Worm (Caenorhabditis elegans) whole organism, L3 larva: Measurements from ENCODE around the gene clc-7.

Source experiments
- R02D3.7 ChIP-seq: fragments of 150-350 bp; optimal IDR thresholded peaks from 2 replicates; lab custom pipeline; 2014; ENCODE audit warnings: missing biosample characterization, missing genetic modification characterization
- ZK546.5 ChIP-seq: sonication (generic microtip); optimal IDR thresholded peaks from 2 replicates; lab custom pipeline; 2017; ENCODE audit warnings: missing biosample characterization, missing genetic modification characterization
- aly-2 ChIP-seq: fragments of 150-350 bp; optimal IDR thresholded peaks from 2 replicates; lab custom pipeline; 2014; ENCODE audit warnings: missing biosample characterization, missing genetic modification characterization
- ama-1 ChIP-seq: fragments of 150-350 bp; optimal IDR thresholded peaks from 2 replicates; lab custom pipeline; 2018
- ceh-16 ChIP-seq: sonication (generic microtip); optimal IDR thresholded peaks from 2 replicates; lab custom pipeline; 2017; ENCODE audit warnings: missing biosample characterization, missing genetic modification characterization
- ceh-28 ChIP-seq: fragments of 150-350 bp; optimal IDR thresholded peaks from 2 replicates; lab custom pipeline; 2014; ENCODE audit warnings: missing biosample characterization, missing genetic modification reagents, missing genetic modification characterization
- ceh-9 ChIP-seq: sonication (generic microtip); optimal IDR thresholded peaks from 2 replicates; lab custom pipeline; 2018; ENCODE audit warnings: missing biosample characterization, missing genetic modification characterization
- egl-27 ChIP-seq: sonication (generic microtip); optimal IDR thresholded peaks from 4 replicates; lab custom pipeline; 2017; ENCODE audit warnings: missing biosample characterization, missing genetic modification reagents, missing genetic modification characterization
- egl-5 ChIP-seq: fragments of 150-350 bp; optimal IDR thresholded peaks from 2 replicates; lab custom pipeline; 2017; ENCODE audit warnings: missing biosample characterization, missing genetic modification reagents, missing genetic modification characterization, inconsistent platforms
- elt-1 ChIP-seq: fragments of 150-350 bp; optimal IDR thresholded peaks from 2 replicates; lab custom pipeline; 2014; ENCODE audit warnings: missing biosample characterization, missing genetic modification characterization
- elt-2 ChIP-seq: sonication (generic microtip); optimal IDR thresholded peaks from 2 replicates; lab custom pipeline; 2016; ENCODE audit warnings: missing genetic modification reagents, mild to moderate bottlenecking, missing genetic modification characterization, missing compliant biosample characterization
- elt-3 ChIP-seq, 3 experiments: fragments of 150-350 bp in 1 of 3; sonication (generic microtip) in 2 of 3; optimal IDR thresholded peaks; 2 replicates in 2 of 3; 4 replicates in 1 of 3; lab custom pipeline; 2014 to 2017; ENCODE audit warnings: missing biosample characterization in 3 of 3, missing genetic modification characterization in 3 of 3
- fkh-10 ChIP-seq: sonication (generic microtip); optimal IDR thresholded peaks from 2 replicates; lab custom pipeline; 2017; ENCODE audit warnings: missing biosample characterization, missing genetic modification reagents, missing genetic modification characterization
- fkh-2 ChIP-seq: fragments of 150-350 bp; optimal IDR thresholded peaks from 2 replicates; lab custom pipeline; 2014; ENCODE audit warnings: missing biosample characterization, missing genetic modification reagents, missing genetic modification characterization
- fos-1 ChIP-seq: fragments of 150-350 bp; optimal IDR thresholded peaks from 2 replicates; lab custom pipeline; 2014; ENCODE audit warnings: missing biosample characterization, missing genetic modification characterization
- hmg-11 ChIP-seq: sonication (generic microtip); optimal IDR thresholded peaks from 2 replicates; lab custom pipeline; 2016; ENCODE audit warnings: missing genetic modification characterization, missing compliant biosample characterization
- jun-1 ChIP-seq: fragments of 150-350 bp; optimal IDR thresholded peaks from 2 replicates; lab custom pipeline; 2014; ENCODE audit warnings: missing biosample characterization, missing genetic modification reagents, missing genetic modification characterization
- lin-15B ChIP-seq: fragments of 150-350 bp; optimal IDR thresholded peaks from 2 replicates; lab custom pipeline; 2014; ENCODE audit warnings: missing biosample characterization, missing genetic modification characterization
- lin-39 ChIP-seq: fragments of 150-350 bp; optimal IDR thresholded peaks from 2 replicates; lab custom pipeline; 2018; ENCODE audit warnings: missing biosample characterization, missing genetic modification reagents, missing genetic modification characterization
- lsy-12 ChIP-seq: sonication (generic microtip); optimal IDR thresholded peaks from 2 replicates; lab custom pipeline; 2016; ENCODE audit warnings: mild to moderate bottlenecking, missing genetic modification characterization, missing compliant biosample characterization
- nhr-12 ChIP-seq: fragments of 150-350 bp; optimal IDR thresholded peaks from 2 replicates; lab custom pipeline; 2014; ENCODE audit warnings: missing biosample characterization, missing genetic modification characterization
- nhr-23 ChIP-seq: fragments of 150-350 bp; optimal IDR thresholded peaks from 2 replicates; lab custom pipeline; 2014; ENCODE audit warnings: missing biosample characterization, missing genetic modification reagents, missing genetic modification characterization
- nhr-237 ChIP-seq: fragments of 150-350 bp; optimal IDR thresholded peaks from 2 replicates; lab custom pipeline; 2014; ENCODE audit warnings: missing biosample characterization, missing genetic modification characterization
- nhr-25 ChIP-seq: sonication (generic microtip); optimal IDR thresholded peaks from 2 replicates; lab custom pipeline; 2017; ENCODE audit warnings: missing biosample characterization, missing genetic modification characterization
- nhr-28 ChIP-seq: fragments of 150-350 bp; optimal IDR thresholded peaks from 2 replicates; lab custom pipeline; 2014; ENCODE audit warnings: missing biosample characterization, missing genetic modification characterization
- nhr-67 ChIP-seq: fragments of 150-350 bp; optimal IDR thresholded peaks from 2 replicates; lab custom pipeline; 2014; ENCODE audit warnings: missing biosample characterization, missing genetic modification characterization
- nhr-76 ChIP-seq: fragments of 150-350 bp; sonication (generic microtip); optimal IDR thresholded peaks from 5 replicates; lab custom pipeline; 2014; ENCODE audit warnings: missing biosample characterization, missing genetic modification characterization
- nhr-77 ChIP-seq: fragments of 150-350 bp; optimal IDR thresholded peaks from 2 replicates; lab custom pipeline; 2014; ENCODE audit warnings: missing biosample characterization, missing genetic modification characterization
- pqm-1 ChIP-seq: fragments of 150-350 bp; optimal IDR thresholded peaks from 2 replicates; lab custom pipeline; 2017; ENCODE audit warnings: missing biosample characterization, missing genetic modification characterization, inconsistent platforms
- skn-1 ChIP-seq: fragments of 150-350 bp; optimal IDR thresholded peaks from 2 replicates; lab custom pipeline; 2014; ENCODE audit warnings: missing biosample characterization, missing genetic modification characterization
- tbx-2 ChIP-seq: sonication (generic microtip); optimal IDR thresholded peaks from 2 replicates; lab custom pipeline; 2016; ENCODE audit warnings: mild to moderate bottlenecking, missing genetic modification characterization, missing compliant biosample characterization
- unc-39 ChIP-seq: sonication (generic microtip); optimal IDR thresholded peaks from 4 replicates; lab custom pipeline; 2017; ENCODE audit warnings: missing biosample characterization, missing genetic modification characterization
- unc-62 ChIP-seq: fragments of 150-350 bp; sonication (generic microtip); optimal IDR thresholded peaks from 4 replicates; lab custom pipeline; 2014; ENCODE audit warnings: missing biosample characterization, missing genetic modification reagents, missing genetic modification characterization
- zag-1 ChIP-seq: fragments of 150-350 bp; optimal IDR thresholded peaks from 2 replicates; lab custom pipeline; 2014; ENCODE audit warnings: missing biosample characterization, missing genetic modification characterization
- ztf-11 ChIP-seq: fragments of 150-350 bp; optimal IDR thresholded peaks from 2 replicates; lab custom pipeline; 2014; ENCODE audit warnings: missing biosample characterization, missing genetic modification characterization
- ztf-4 ChIP-seq: fragments of 150-350 bp; optimal IDR thresholded peaks from 2 replicates; lab custom pipeline; 2014; ENCODE audit warnings: missing biosample characterization, missing genetic modification characterization

Gene clc-7

ce11 chrX:5102338-5102737 is 34.4 kb downstream of the clc-7 start:
- TF ChIP-seq ama-1 (lab: Kevin White, UChicago) (no peak), ZK546.5 (tag; lab: Kevin White, UChicago) (no peak), pqm-1 (tag; lab: Kevin White, UChicago) (no peak), aly-2 (no peak), nhr-67 (tag; lab: Kevin White, UChicago) (no peak), nhr-77 (tag; lab: Kevin White, UChicago) (no peak), unc-62 (no peak), skn-1 (tag; lab: Kevin White, UChicago) (no peak), nhr-28 (no peak), jun-1 (no peak), elt-2 (tag; lab: Kevin White, UChicago) (no peak), ceh-9 (tag; lab: Kevin White, UChicago) (no peak)

- TF ChIP-seq elt-1 (tag; lab: Kevin White, UChicago) (no peak), ZK546.5 (tag; lab: Kevin White, UChicago) (no peak), tbx-2 (tag; lab: Kevin White, UChicago) (no peak), fkh-2 (tag; lab: Kevin White, UChicago) (no peak), fos-1 (tag; lab: Kevin White, UChicago) (no peak), hmg-11 (tag; lab: Kevin White, UChicago) (no peak), jun-1 (no peak)
These were observed 35.5 kb downstream of the clc-7 start for ce11 chrX:5103422-5103821.

ce11 chrX:5105703-5106102 is 37.8 kb downstream of the clc-7 start:
- TF ChIP-seq zag-1 (tag; lab: Kevin White, UChicago) (no peak), ceh-28 (tag; lab: Kevin White, UChicago) (no peak), egl-27 (no peak), nhr-23 (tag; lab: Kevin White, UChicago) (no peak), nhr-237 (no peak), ztf-11 (tag; lab: Kevin White, UChicago) (no peak), unc-39 (tag; lab: Kevin White, UChicago) (no peak), tbx-2 (tag; lab: Kevin White, UChicago) (no peak), nhr-12 (tag; lab: Kevin White, UChicago) (no peak), ceh-16 (no peak), R02D3.7 (no peak), aly-2 (no peak), ztf-4 (tag; lab: Kevin White, UChicago) (no peak), lin-39 (tag; lab: Kevin White, UChicago) (no peak), skn-1 (tag; lab: Kevin White, UChicago) (no peak), lin-15B (tag; lab: Kevin White, UChicago) (no peak), nhr-25 (tag; lab: Kevin White, UChicago) (no peak), elt-3 (tag; optimal IDR thresholded peaks at IDR 0.05; lab: Kevin White, UChicago) (no peak)

- TF ChIP-seq hmg-11 (tag; lab: Kevin White, UChicago) (no peak), lsy-12 (tag; lab: Kevin White, UChicago) (no peak), fkh-10 (GFP tag; lab: Kevin White, UChicago) (no peak), zag-1 (tag; lab: Kevin White, UChicago) (no peak)
These were observed 38.3 kb downstream of the clc-7 start for ce11 chrX:5106187-5106694.

ce11 chrX:5106942-5107341 is 39.0 kb downstream of the clc-7 start, which contains the start of gene C42D8.9:
Gene C42D8.9, minus strand, starts transcription at chrX:5107042.
- no peak for TF ChIP-seq nhr-76
- no peak for TF ChIP-seq nhr-237
- TF ChIP-seq pqm-1 (tag; lab: Kevin White, UChicago), result no peak
- TF ChIP-seq nhr-12 (tag; lab: Kevin White, UChicago), result no peak
- no peak for TF ChIP-seq unc-62
- TF ChIP-seq egl-5, result no peak
- TF ChIP-seq fos-1 (tag; lab: Kevin White, UChicago), result no peak
- no peak for TF ChIP-seq ztf-4 (tag; lab: Kevin White, UChicago)
- no peak for TF ChIP-seq lsy-12 (tag; lab: Kevin White, UChicago)
- TF ChIP-seq nhr-67 (tag; lab: Kevin White, UChicago), result no peak
- TF ChIP-seq nhr-77 (tag; lab: Kevin White, UChicago), result no peak
